Worm (Caenorhabditis elegans) whole organism, L1 larva: Measurements from ENCODE around the gene srsx-34.

ENCODE experiments used
- aha-1 ChIP-seq: fragments of 150-350 bp; optimal IDR thresholded peaks from 2 replicates; lab custom pipeline; 2014; ENCODE audit warnings: missing biosample characterization, missing genetic modification characterization
- ama-1 ChIP-seq: fragments of 150-350 bp; optimal IDR thresholded peaks from 2 replicates; lab custom pipeline; 2014
- egl-27 ChIP-seq, 2 experiments: fragments of 150-350 bp in 1 of 2; sonication (generic microtip); optimal IDR thresholded peaks; 3 replicates each; lab custom pipeline; 2017 to 2018; ENCODE audit warnings: missing biosample characterization in 2 of 2, missing genetic modification characterization in 2 of 2, missing genetic modification reagents in 2 of 2
- fkh-10 ChIP-seq: sonication (generic microtip); optimal IDR thresholded peaks from 2 replicates; lab custom pipeline; 2017; ENCODE audit warnings: missing biosample characterization, missing genetic modification reagents, missing genetic modification characterization
- fkh-8 ChIP-seq: sonication (generic microtip); optimal IDR thresholded peaks from 2 replicates; lab custom pipeline; 2016; ENCODE audit warnings: mild to moderate bottlenecking, missing genetic modification characterization, missing compliant biosample characterization
- lin-13 ChIP-seq: fragments of 150-350 bp; optimal IDR thresholded peaks from 2 replicates; lab custom pipeline; 2014; ENCODE audit warnings: missing biosample characterization, missing genetic modification reagents, missing genetic modification characterization
- lin-35 ChIP-seq, 2 experiments: fragments of 150-350 bp; optimal IDR thresholded peaks; 2 replicates each; lab custom pipeline; 2014; ENCODE audit warnings: missing biosample characterization in 2 of 2, missing genetic modification characterization in 2 of 2, missing genetic modification reagents in 2 of 2
- lsy-2 ChIP-seq, 2 experiments: fragments of 150-350 bp; optimal IDR thresholded peaks; 2 replicates each; lab custom pipeline; 2014; ENCODE audit warnings: missing biosample characterization in 2 of 2, missing genetic modification characterization in 2 of 2
- nhr-71 ChIP-seq: sonication (generic microtip); optimal IDR thresholded peaks from 2 replicates; lab custom pipeline; 2016; ENCODE audit warnings: mild to moderate bottlenecking, missing genetic modification characterization, moderate library complexity, missing compliant biosample characterization
- pqm-1 ChIP-seq: sonication (generic microtip); optimal IDR thresholded peaks from 3 replicates; lab custom pipeline; 2017; ENCODE audit warnings: missing biosample characterization, missing genetic modification characterization
- sptf-1 ChIP-seq: fragments of 150-350 bp; optimal IDR thresholded peaks from 2 replicates; lab custom pipeline; 2014; ENCODE audit warnings: missing biosample characterization, missing genetic modification characterization
- zag-1 ChIP-seq: fragments of 150-350 bp; optimal IDR thresholded peaks from 2 replicates; lab custom pipeline; 2014; ENCODE audit warnings: missing biosample characterization, missing genetic modification characterization

DNA sequence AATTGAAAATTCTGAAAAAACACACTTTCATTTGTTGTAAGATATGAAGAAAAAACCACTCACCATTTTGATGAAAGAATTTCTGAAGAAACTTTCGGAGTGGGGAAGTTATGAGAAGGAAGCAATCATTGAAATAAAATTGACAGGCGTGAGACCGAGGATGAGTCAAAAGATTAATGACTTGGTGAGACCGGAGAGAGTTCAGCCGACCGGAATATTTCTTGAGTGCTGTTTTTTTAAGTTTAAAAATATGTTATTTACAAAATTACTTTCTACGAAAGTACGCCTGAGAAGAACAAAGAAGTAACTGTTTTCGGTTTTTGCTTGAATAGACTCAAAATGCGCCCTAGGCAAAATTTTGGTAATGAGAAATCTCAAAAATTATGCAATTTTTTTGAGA lies 20.5 kb downstream of the srsx-34 start, which contains the start of gene C25E10.10:
- TF ChIP-seq lin-13 = no peak
- TF ChIP-seq ama-1 (lab: Kevin White, UChicago) = no peak
- no peak for TF ChIP-seq lin-35 (GFP tag; optimal IDR thresholded peaks at IDR 0.05; lab: Kevin White, UChicago)
- no peak for TF ChIP-seq aha-1 (tag; lab: Kevin White, UChicago)
- TF ChIP-seq fkh-10 = no peak
- TF ChIP-seq lsy-2 (tag; optimal IDR thresholded peaks at IDR 0.05; lab: Kevin White, UChicago) = no peak
- no peak for TF ChIP-seq nhr-71 (tag; lab: Kevin White, UChicago)
- no peak for TF ChIP-seq zag-1
- no peak for TF ChIP-seq pqm-1 (tag; lab: Kevin White, UChicago)
- TF ChIP-seq fkh-8 (tag; lab: Kevin White, UChicago) = no peak
- no peak for TF ChIP-seq sptf-1 (tag; lab: Kevin White, UChicago)
- no peak for TF ChIP-seq egl-27 (tag; optimal IDR thresholded peaks at IDR 0.05; lab: Kevin White, UChicago)
